Worm (Caenorhabditis elegans): ENCODE results near the gene srj-14.

DNA sequence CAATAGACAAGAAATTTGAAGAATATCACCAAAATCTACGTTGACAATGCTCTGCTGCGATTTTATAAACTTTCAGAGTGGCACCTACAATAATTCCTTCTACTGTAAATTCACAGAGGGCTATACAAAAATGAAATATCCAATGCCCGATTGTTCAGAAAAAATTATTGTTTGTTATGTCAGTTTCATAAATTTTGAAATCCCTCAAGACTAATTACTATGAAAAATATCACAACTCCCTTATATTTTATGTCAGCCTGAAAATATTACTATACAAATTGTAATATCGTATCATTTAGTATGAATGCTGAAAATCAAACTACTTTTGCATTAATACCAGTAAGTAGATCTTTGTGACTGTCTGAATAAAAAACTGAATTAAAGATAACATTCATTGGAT is 31.1 kb downstream of the srj-14 start, which contains the start of gene srx-60:
- TF ChIP-seq egl-44 (GFP tag; IDR thresholded peaks at IDR 0.05) (no peak), mcd-1 (GFP tag; IDR thresholded peaks at IDR 0.05) (no peak), lsl-1 (GFP tag; optimal IDR thresholded peaks at IDR 0.05) (no peak), T26A5.8 (tag; optimal IDR thresholded peaks at IDR 0.05) (no peak), atf-7 (tag; optimal IDR thresholded peaks at IDR 0.05) (no peak), nhr-90 (tag; optimal IDR thresholded peaks at IDR 0.05) (no peak), nhr-179 (tag; optimal IDR thresholded peaks at IDR 0.05) (no peak), Y67H2A.10 (GFP tag; conservative IDR thresholded peaks at IDR 0.05) (no peak), cebp-1 (GFP tag; IDR thresholded peaks at IDR 0.05) (no peak), cebp-1 (tag; optimal IDR thresholded peaks at IDR 0.05) (no peak), pha-4 (tag; optimal IDR thresholded peaks at IDR 0.05) (no peak), aptf-3 (GFP tag; IDR thresholded peaks at IDR 0.05) (no peak)

Measured in whole organism, young adult.